Fruit fly (Drosophila melanogaster) S2 (cell line): ENCODE measurements around the gene lili.

Source experiments
- CG8478 ChIP-seq: fragments of >200 bp; optimal IDR thresholded peaks from 2 replicates; lab custom pipeline; 2018
- CTCF ChIP-seq, 2 experiments: fragments of >200 bp; optimal IDR thresholded peaks; 2 replicates each; lab custom pipeline; 2018

Gene lili

dm6 chr3R:24790036-24790435 lies 23.8 kb downstream of the lili start, which contains the start of gene CG13634:
Gene CG13634, minus strand, starts transcription at chr3R:24790136.
- TF ChIP-seq CG8478 (lab: Kevin White, UChicago) (no peak), CTCF (optimal IDR thresholded peaks at IDR 0.05; lab: Kevin White, UChicago) (no peak)

- no peak for TF ChIP-seq CTCF (optimal IDR thresholded peaks at IDR 0.05; lab: Kevin White, UChicago)
- no peak for TF ChIP-seq CG8478 (lab: Kevin White, UChicago)
Observed at dm6 chr3R:24787734-24788133, 26.1 kb downstream of the lili start, which contains the start of gene Ets96B. Gene Ets96B, plus strand, starts transcription at chr3R:24788054.

- no peak for TF ChIP-seq CTCF (optimal IDR thresholded peaks at IDR 0.05; lab: Kevin White, UChicago)
- TF ChIP-seq CG8478 (lab: Kevin White, UChicago): no peak
Observed at dm6 chr3R:24787042-24787565, 26.7 kb downstream of the lili start, which contains the start of gene CG5805. Gene CG5805, minus strand, starts transcription at chr3R:24787421.

dm6 chr3R:24778218-24778739 lies 35.5 kb downstream of the lili start:
- no peak for TF ChIP-seq CTCF (optimal IDR thresholded peaks at IDR 0.05; lab: Kevin White, UChicago)
- no peak for TF ChIP-seq CG8478 (lab: Kevin White, UChicago)

dm6 chr3R:24777101-24777500 lies 36.7 kb downstream of the lili start:
- no peak for TF ChIP-seq CTCF (optimal IDR thresholded peaks at IDR 0.05; lab: Kevin White, UChicago)
- TF ChIP-seq CG8478 (lab: Kevin White, UChicago): no peak

dm6 chr3R:24773422-24773821 lies 40.4 kb downstream of the lili start:
- no peak for TF ChIP-seq CTCF (optimal IDR thresholded peaks at IDR 0.05; lab: Kevin White, UChicago)
- TF ChIP-seq CG8478 (lab: Kevin White, UChicago): no peak

dm6 chr3R:24773016-24773415 lies 40.8 kb downstream of the lili start:
- TF ChIP-seq CG8478 (lab: Kevin White, UChicago): no peak
- TF ChIP-seq CTCF (optimal IDR thresholded peaks at IDR 0.05; lab: Kevin White, UChicago): no peak

- TF ChIP-seq CG8478 (lab: Kevin White, UChicago): no peak
- TF ChIP-seq CTCF (optimal IDR thresholded peaks at IDR 0.05; lab: Kevin White, UChicago): no peak
Observed at dm6 chr3R:24771273-24772231, 42.3 kb downstream of the lili start, which contains the start of gene CG42331. Gene CG42331, plus strand, starts transcription at chr3R:24772181.

- TF ChIP-seq CTCF (optimal IDR thresholded peaks at IDR 0.05; lab: Kevin White, UChicago) (no peak), CG8478 (lab: Kevin White, UChicago) (no peak)
Observed at dm6 chr3R:24769601-24770000, 44.2 kb downstream of the lili start.

dm6 chr3R:24768538-24769401 lies 45.0 kb downstream of the lili start, which contains the start of gene CG13631:
Gene CG13631, plus strand, starts transcription at chr3R:24769351.
- TF ChIP-seq CG8478 (lab: Kevin White, UChicago) (no peak), CTCF (optimal IDR thresholded peaks at IDR 0.05; lab: Kevin White, UChicago) (no peak)

DNA sequence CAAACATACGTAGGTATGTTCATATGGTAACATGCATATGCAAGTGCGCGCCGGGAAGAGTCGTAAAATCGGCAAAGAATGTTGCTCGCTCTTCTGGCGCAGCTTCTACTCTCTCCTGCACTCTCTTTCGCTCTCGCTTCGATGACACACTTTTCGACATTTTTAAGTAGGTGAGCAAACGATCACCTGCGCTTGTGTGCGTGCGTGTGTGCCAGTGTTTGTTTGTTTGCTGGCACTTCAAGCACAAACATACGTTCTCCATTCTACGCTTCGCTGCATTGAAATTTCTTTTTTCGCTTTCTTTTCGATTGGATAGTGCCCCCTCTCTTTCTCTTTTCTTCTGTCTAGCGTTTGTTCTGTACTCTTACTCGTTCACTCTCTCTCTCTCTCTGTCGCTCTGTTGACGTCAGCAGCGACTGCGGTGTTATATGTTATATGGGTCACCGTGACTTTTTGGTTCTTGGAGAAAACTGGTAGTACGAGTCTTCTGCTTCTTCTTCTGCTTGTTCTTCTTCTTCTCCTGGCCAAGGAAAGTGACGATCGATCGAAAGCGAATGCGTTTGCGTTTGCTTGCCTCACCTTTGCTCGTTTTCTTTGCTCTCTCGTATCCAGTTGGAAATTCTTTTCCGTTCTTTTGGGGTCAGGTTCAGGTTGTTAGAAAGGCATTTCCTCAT lies 46.0 kb downstream of the lili start:
- TF ChIP-seq CTCF (optimal IDR thresholded peaks at IDR 0.05; lab: Kevin White, UChicago): no peak
- TF ChIP-seq CG8478 (lab: Kevin White, UChicago): no peak

DNA sequence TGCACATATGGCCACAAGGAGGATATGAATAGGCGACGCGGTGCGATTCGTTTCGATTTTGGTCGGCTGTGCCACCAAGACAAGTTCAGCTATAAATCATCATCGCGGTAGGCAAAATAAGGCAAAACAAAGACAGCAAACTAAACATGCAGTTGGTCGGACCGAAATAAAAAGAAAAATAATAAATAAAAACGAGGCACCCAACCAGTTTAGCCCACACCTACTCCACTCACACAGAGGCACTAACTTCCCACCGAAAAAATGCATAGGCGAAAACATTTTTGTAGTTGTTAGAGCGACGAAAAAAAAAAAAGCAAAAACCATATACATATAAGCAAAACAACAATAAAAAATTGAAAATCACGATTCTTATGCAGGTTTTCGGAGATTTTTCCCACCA lies 47.1 kb downstream of the lili start:
- no peak for TF ChIP-seq CTCF (optimal IDR thresholded peaks at IDR 0.05; lab: Kevin White, UChicago)
- TF ChIP-seq CG8478 (lab: Kevin White, UChicago): no peak

DNA sequence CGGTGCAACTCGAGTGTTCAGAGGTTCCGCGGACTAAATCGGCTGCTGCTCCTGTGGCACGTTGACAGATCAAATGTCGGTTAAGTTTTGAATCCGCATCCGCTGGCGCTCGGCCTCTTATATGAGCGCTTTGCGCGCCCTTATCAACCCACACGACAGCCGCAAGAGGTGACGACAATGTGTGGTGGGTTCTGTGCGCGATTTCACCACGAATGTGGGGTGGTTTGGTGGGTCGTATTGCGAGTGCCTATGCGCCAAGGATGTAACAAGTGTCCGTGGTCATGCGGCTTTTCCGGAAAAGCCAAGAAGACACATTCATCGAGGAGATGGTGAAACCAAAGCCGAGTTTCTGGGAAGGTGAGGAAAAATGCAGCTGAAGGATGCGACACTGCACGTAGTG lies 48.8 kb downstream of the lili start, which contains the start of gene AstA:
TSS of gene AstA (minus strand) at position 101 of the 400 bp plus-strand sequence.
- TF ChIP-seq CTCF (optimal IDR thresholded peaks at IDR 0.05; lab: Kevin White, UChicago): no peak
- TF ChIP-seq CG8478 (lab: Kevin White, UChicago): no peak
